Worm (Caenorhabditis elegans): Measurements from ENCODE around the gene sfxn-1.4.

The sfxn-1.4 gene

DNA sequence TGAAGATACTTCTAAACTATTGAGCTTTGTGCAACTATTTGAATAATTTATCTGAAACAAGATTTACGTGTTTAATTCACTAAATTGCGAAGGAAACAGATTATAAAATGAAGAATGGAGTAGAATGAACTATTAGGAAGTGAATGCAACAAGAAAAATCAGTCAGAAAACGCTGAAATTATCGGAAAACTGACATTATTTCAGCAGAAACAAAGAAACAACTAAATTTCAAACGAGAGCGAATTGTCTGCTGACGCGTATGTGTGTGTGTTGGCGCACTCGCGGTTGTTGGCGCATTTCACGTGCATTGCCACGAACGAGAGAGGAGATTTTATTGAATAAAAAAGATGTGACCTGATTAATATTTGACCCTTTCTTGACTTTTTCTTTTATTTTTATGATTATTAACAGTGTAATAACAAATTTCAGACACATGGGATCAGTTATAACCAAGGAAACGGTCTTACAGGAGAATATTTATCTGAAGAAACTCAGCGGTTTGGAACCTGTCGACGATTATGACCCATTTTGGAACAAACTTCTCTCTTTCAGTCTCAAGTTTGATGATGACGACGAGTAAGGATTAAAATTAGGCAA lies 5.1 kb downstream of the sfxn-1.4 start, which contains the start of the genes trr-1 and C47D12.2 (continued):
- TF ChIP-seq Y116A8C.19 (tag; optimal IDR thresholded peaks at IDR 0.05; ENCODE audit: borderline replicate concordance), result no peak
- TF ChIP-seq zip-4 (GFP tag; optimal IDR thresholded peaks at IDR 0.05), result no peak
- no peak for TF ChIP-seq lin-39 (tag; optimal IDR thresholded peaks at IDR 0.05)
- TF ChIP-seq elt-2 (tag; optimal IDR thresholded peaks at IDR 0.05), result peak; percentile 5
- TF ChIP-seq ztf-11 (tag; optimal IDR thresholded peaks at IDR 0.05), result peak in 1 of 2 experiments; percentile 28
- TF ChIP-seq ceh-82 (tag; optimal IDR thresholded peaks at IDR 0.05), result peak; percentile 42 to 77 (median 74)
- peak; percentile 87 for TF ChIP-seq rnt-1 (tag; optimal IDR thresholded peaks at IDR 0.05)
- TF ChIP-seq unc-130 (tag; optimal IDR thresholded peaks at IDR 0.05), result peak; percentile 24
- no peak for TF ChIP-seq ceh-88 (GFP tag; IDR thresholded peaks at IDR 0.05)
- peak; percentile 47 for TF ChIP-seq isw-1 (GFP tag; IDR thresholded peaks at IDR 0.05)
- TF ChIP-seq ama-1 (optimal IDR thresholded peaks at IDR 0.05), result peak; percentile 37
- no peak for TF ChIP-seq ceh-8 (GFP tag; optimal IDR thresholded peaks at IDR 0.05)
- TF ChIP-seq grh-1 (GFP tag; IDR thresholded peaks at IDR 0.05), result peak; percentile 59; the same call in 1 of the 2 replicates
- TF ChIP-seq C04F5.9 (tag; optimal IDR thresholded peaks at IDR 0.05), result no peak
- TF ChIP-seq fos-1 (tag; optimal IDR thresholded peaks at IDR 0.05), result no peak
- no peak for TF ChIP-seq hlh-4 (tag; optimal IDR thresholded peaks at IDR 0.05)
- no peak for TF ChIP-seq snpc-4 (tag; optimal IDR thresholded peaks at IDR 0.05)
- peak; percentile 36 for TF ChIP-seq lir-3 (tag; optimal IDR thresholded peaks at IDR 0.05; ENCODE audit: poor library complexity)
- TF ChIP-seq nhr-77 (tag; optimal IDR thresholded peaks at IDR 0.05), result peak; percentile 26
- TF ChIP-seq nhr-90 (tag; optimal IDR thresholded peaks at IDR 0.05; ENCODE audit: poor library complexity), result no peak
- TF ChIP-seq dpl-1 (GFP tag; optimal IDR thresholded peaks at IDR 0.05), result peak; percentile 81 to 88 (median 87)
- peak; percentile 68 for TF ChIP-seq swsn-7 (tag; optimal IDR thresholded peaks at IDR 0.05)
- no peak for TF ChIP-seq nhr-28 (tag; optimal IDR thresholded peaks at IDR 0.05)
- TF ChIP-seq mep-1 (tag; optimal IDR thresholded peaks at IDR 0.05), result no peak
- no peak for TF ChIP-seq hlh-17 (GFP tag; optimal IDR thresholded peaks at IDR 0.05; ENCODE audit: borderline replicate concordance)
- peak; percentile 79 to 87 for TF ChIP-seq efl-1 (optimal IDR thresholded peaks at IDR 0.05)
- TF ChIP-seq efl-1 (GFP tag; optimal IDR thresholded peaks at IDR 0.05 in 1 of 2), result peak; percentile 85 to 98
- no peak for TF ChIP-seq nhr-12 (tag; optimal IDR thresholded peaks at IDR 0.05)
- TF ChIP-seq alr-1 (tag; optimal IDR thresholded peaks at IDR 0.05; ENCODE audit: borderline replicate concordance), result no peak
- no peak for TF ChIP-seq irx-1 (tag; optimal IDR thresholded peaks at IDR 0.05)
- TF ChIP-seq nhr-47 (tag; optimal IDR thresholded peaks at IDR 0.05), result no peak
- TF ChIP-seq nhr-85 (tag), result peak; percentile 80
- TF ChIP-seq nhr-237 (tag; optimal IDR thresholded peaks at IDR 0.05), result no peak
- TF ChIP-seq pqm-1 (tag; optimal IDR thresholded peaks at IDR 0.05), result no peak
- TF ChIP-seq ztf-4 (tag; optimal IDR thresholded peaks at IDR 0.05), result no peak
- TF ChIP-seq F16B12.6 (tag; optimal IDR thresholded peaks at IDR 0.05), result peak; percentile 64
- peak; percentile 68 for TF ChIP-seq nhr-19 (GFP tag; conservative IDR thresholded peaks at IDR 0.05)
- TF ChIP-seq C16A3.4 (tag; optimal IDR thresholded peaks at IDR 0.05), result peak; percentile 82
- no peak for TF ChIP-seq ceh-63 (GFP tag; optimal IDR thresholded peaks at IDR 0.05)
- no peak for TF ChIP-seq nhr-76 (tag; optimal IDR thresholded peaks at IDR 0.05)
- peak; percentile 85 to 91 for TF ChIP-seq lin-35 (GFP tag; optimal IDR thresholded peaks at IDR 0.05)
- TF ChIP-seq lin-15B (tag; optimal IDR thresholded peaks at IDR 0.05), result peak; percentile 62
- TF ChIP-seq egl-13 (tag; optimal IDR thresholded peaks at IDR 0.05), result peak; percentile 2
- no peak for TF ChIP-seq unc-62 (GFP tag; optimal IDR thresholded peaks at IDR 0.05)
- peak; percentile 44 for TF ChIP-seq jun-1 (tag; optimal IDR thresholded peaks at IDR 0.05)
- peak; percentile 14 for TF ChIP-seq fkh-4 (tag; optimal IDR thresholded peaks at IDR 0.05; ENCODE audit: borderline replicate concordance)
- TF ChIP-seq lsy-2 (tag; optimal IDR thresholded peaks at IDR 0.05), result peak in 1 of 2 experiments; percentile 84
- no peak for TF ChIP-seq nhr-71 (tag; optimal IDR thresholded peaks at IDR 0.05)
- TF ChIP-seq blmp-1 (tag; optimal IDR thresholded peaks at IDR 0.05), result no peak
- TF ChIP-seq sup-37 (GFP tag; optimal IDR thresholded peaks at IDR 0.05), result no peak
- TF ChIP-seq mab-9 (GFP tag; IDR thresholded peaks at IDR 0.05), result no peak
- no peak for TF ChIP-seq ets-5 (GFP tag; IDR thresholded peaks at IDR 0.05)

All from whole organism, L1 larva.